Fruit fly (Drosophila melanogaster): ENCODE measurements around the gene CG18577.

DNA sequence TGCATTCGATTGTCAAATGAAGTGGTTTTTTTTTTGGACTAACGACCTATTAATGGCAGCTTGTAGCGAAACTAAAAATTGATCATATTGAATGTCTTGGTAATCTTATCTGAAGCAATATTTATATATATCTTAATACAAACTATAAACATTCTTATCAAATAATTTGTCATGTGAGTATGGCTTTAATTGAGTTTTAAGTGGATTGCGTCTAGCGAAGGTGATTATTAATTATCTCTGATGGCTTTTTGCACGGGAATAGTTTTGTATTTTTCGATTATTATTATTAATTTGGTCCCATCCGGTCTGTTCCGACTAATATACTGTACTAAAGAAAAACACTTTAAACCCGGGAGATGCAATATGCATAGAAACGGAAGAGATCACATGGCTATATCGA, 51.0 kb downstream of the CG18577 start:
- TF ChIP-seq rn (GFP tag; IDR thresholded peaks at IDR 0.05) (no peak), EcR (GFP tag; optimal IDR thresholded peaks at IDR 0.05) (no peak), CG8301 (tag; optimal IDR thresholded peaks at IDR 0.05) (no peak), CG9948 (tag; optimal IDR thresholded peaks at IDR 0.05) (no peak), CG15710 (tag; optimal IDR thresholded peaks at IDR 0.05) (no peak)

All from whole organism, pupa.